Fruit fly (Drosophila melanogaster): ENCODE measurements around the gene BigH1.

The BigH1 gene

dm6 chr3R:14654976-14655896, 8.0 kb upstream of the BigH1 start (continued):
- TF ChIP-seq ase (GFP tag; IDR thresholded peaks at IDR 0.05) (peak; percentile 86), zfh1 (GFP tag; IDR thresholded peaks at IDR 0.05) (peak; percentile 94), CG2129 (GFP tag; IDR thresholded peaks at IDR 0.05; ENCODE audit: partially characterized antibody) (peak; percentile 27; the same call in 1 of the 2 replicates), lola (GFP tag; optimal IDR thresholded peaks at IDR 0.05) (peak in 1 of 3 experiments; percentile 91), Dad (GFP tag; optimal IDR thresholded peaks at IDR 0.05) (peak; percentile 80), Dref (GFP tag; IDR thresholded peaks at IDR 0.05) (peak; percentile 73), CG17612 (GFP tag; IDR thresholded peaks at IDR 0.05) (peak; percentile 77), Myb (GFP tag; optimal IDR thresholded peaks at IDR 0.05) (peak; percentile 81), CG10462 (GFP tag; optimal IDR thresholded peaks at IDR 0.05) (peak; percentile 90), MESR4 (GFP tag; optimal IDR thresholded peaks at IDR 0.05) (peak; percentile 97), ato (GFP tag; IDR thresholded peaks at IDR 0.05; ENCODE audit: partially characterized antibody) (no peak), fd3F (GFP tag; optimal IDR thresholded peaks at IDR 0.05) (peak; percentile 91), dimm (GFP tag; IDR thresholded peaks at IDR 0.05) (peak; percentile 53; the same call in 1 of the 2 replicates), CG12299 (tag; optimal IDR thresholded peaks at IDR 0.05) (peak; percentile 90), ATbp (GFP tag; optimal IDR thresholded peaks at IDR 0.05) (peak; percentile 89), CG5245 (GFP tag; optimal IDR thresholded peaks at IDR 0.05) (peak; percentile 71), ab (GFP tag; optimal IDR thresholded peaks at IDR 0.05) (peak; percentile 75), CG32532 (GFP tag; IDR thresholded peaks at IDR 0.05) (peak; percentile 95), CG11398 (GFP tag; optimal IDR thresholded peaks at IDR 0.05) (peak; percentile 89), aop (GFP tag; IDR thresholded peaks at IDR 0.05) (peak; percentile 82; the same call in 1 of the 2 replicates), CG10321 (GFP tag; IDR thresholded peaks at IDR 0.05) (peak; percentile 70), psq (GFP tag; optimal IDR thresholded peaks at IDR 0.05) (peak; percentile 22), CG31365 (tag; optimal IDR thresholded peaks at IDR 0.05) (peak; percentile 78), CG6683 (GFP tag; optimal IDR thresholded peaks at IDR 0.05) (peak; percentile 86), row (GFP tag; IDR thresholded peaks at IDR 0.05) (peak; percentile 98), Doc3 (GFP tag; IDR thresholded peaks at IDR 0.05; ENCODE audit: partially characterized antibody) (peak; percentile 60; the same call in 2 of the 3 replicates), trh (GFP tag; optimal IDR thresholded peaks at IDR 0.05) (peak; percentile 76), sim (GFP tag; IDR thresholded peaks at IDR 0.05) (peak; percentile 89), tna (GFP tag; IDR thresholded peaks at IDR 0.05; ENCODE audit: partially characterized antibody) (no peak), ssp (GFP tag; IDR thresholded peaks at IDR 0.05) (peak; percentile 84), Dfd (GFP tag; optimal IDR thresholded peaks at IDR 0.05) (no peak), amos (GFP tag; IDR thresholded peaks at IDR 0.05; ENCODE audit: partially characterized antibody) (peak; percentile 71), CG7271 (tag; optimal IDR thresholded peaks at IDR 0.05) (peak; percentile 75), chif (GFP tag; optimal IDR thresholded peaks at IDR 0.05) (peak; percentile 91 to 93), slbo (GFP tag; IDR thresholded peaks at IDR 0.05) (peak; percentile 94), CG14965 (GFP tag; optimal IDR thresholded peaks at IDR 0.05; ENCODE audit: borderline replicate concordance) (peak; percentile 41), PHDP (tag; optimal IDR thresholded peaks at IDR 0.05) (peak; percentile 95), CG11093 (GFP tag; IDR thresholded peaks at IDR 0.05) (peak; percentile 88), cato (GFP tag; optimal IDR thresholded peaks at IDR 0.05; ENCODE audit: borderline replicate concordance) (peak; percentile 88), CG18764 (GFP tag; optimal IDR thresholded peaks at IDR 0.05) (peak; percentile 81), pb (GFP tag; optimal IDR thresholded peaks at IDR 0.05) (peak; percentile 86), Mes4 (GFP tag; optimal IDR thresholded peaks at IDR 0.05) (peak; percentile 86), grau (tag; optimal IDR thresholded peaks at IDR 0.05) (peak; percentile 94), Ravus (GFP tag; IDR thresholded peaks at IDR 0.05) (peak; percentile 70), dati (GFP tag; IDR thresholded peaks at IDR 0.05) (peak; percentile 56; the same call in 1 of the 2 replicates), CG6689 (GFP tag; IDR thresholded peaks at IDR 0.05) (peak; percentile 92), trem (tag; optimal IDR thresholded peaks at IDR 0.05) (peak; percentile 88), ci (GFP tag; IDR thresholded peaks at IDR 0.05) (peak; percentile 96)

Measured in whole organism, embryonic.